Fruit fly (Drosophila melanogaster) whole organism, embryonic: Measurements from ENCODE around the gene GAPcenA.

Experiments
- Med ChIP-seq: fragments of 200-800 bp; sonication (Bioruptor generic); peaks from one replicate; lab custom pipeline; 2016; ENCODE audit warnings: missing biosample characterization, missing genetic modification characterization, mild to moderate bottlenecking, inconsistent platforms, moderate library complexity
- row ChIP-seq: fragments of 200-800 bp; sonication (Bioruptor generic); IDR thresholded peaks from 3 replicates; pipeline ENCODE4 v1.3.6; 2022; ENCODE audit warnings: missing biosample characterization, missing genetic modification characterization

DNA sequence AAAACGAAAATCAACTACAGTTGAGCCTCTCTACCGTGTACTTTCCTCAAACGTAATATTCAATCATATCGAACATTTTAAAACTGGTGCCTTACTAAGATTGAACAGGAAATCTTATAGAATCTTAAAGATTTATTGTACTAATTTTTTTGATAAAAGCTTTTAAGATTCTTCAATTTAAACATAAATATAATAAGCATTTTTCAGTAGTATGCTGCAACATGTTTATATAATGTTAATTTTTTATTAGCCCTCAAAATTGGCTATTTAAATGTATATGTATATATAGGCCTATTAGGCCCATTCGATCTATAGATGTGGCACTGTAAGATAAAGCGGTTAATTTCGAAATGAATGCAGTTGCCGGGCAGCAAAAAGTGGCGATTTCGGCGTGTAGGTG is 25.2 kb downstream of the GAPcenA start:
- TF ChIP-seq Med (GFP tag; lab: Kevin White, UChicago) (no peak), row (GFP tag; lab: Robert Waterston, UW) (no peak)
